Fruit fly (Drosophila melanogaster) whole organism, embryonic: ENCODE data around the gene CG31089.

Experiments used
- Atf-2 ChIP-seq: fragments of 200-800 bp; sonication (Bioruptor generic); optimal IDR thresholded peaks from 2 replicates; lab custom pipeline; 2016; ENCODE audit warnings: missing biosample characterization, missing genetic modification characterization
- CG10267 ChIP-seq: fragments of 200-800 bp; sonication (Bioruptor generic); optimal IDR thresholded peaks from 2 replicates; lab custom pipeline; 2018; ENCODE audit warnings: missing biosample characterization, mild to moderate bottlenecking, missing genetic modification characterization, moderate library complexity
- CG11085 ChIP-seq: fragments of 200-800 bp; sonication (Bioruptor generic); IDR thresholded peaks from 2 replicates; pipeline ENCODE4 v1.3.6; 2022; ENCODE audit warnings: missing biosample characterization, missing genetic modification characterization
- CG13123 ChIP-seq: fragments of 200-800 bp; sonication (Bioruptor generic); optimal IDR thresholded peaks from 2 replicates; lab custom pipeline; 2016; ENCODE audit warnings: missing biosample characterization, missing genetic modification characterization
- CG14965 ChIP-seq: fragments of 200-800 bp; sonication (Bioruptor generic); optimal IDR thresholded peaks from 2 replicates; lab custom pipeline; 2016; ENCODE audit warnings: missing biosample characterization, missing genetic modification characterization, borderline replicate concordance
- CG15073 ChIP-seq: fragments of 200-800 bp; sonication (Bioruptor generic); optimal IDR thresholded peaks from 2 replicates; lab custom pipeline; 2016; ENCODE audit warnings: missing biosample characterization, missing genetic modification characterization
- CG1603 ChIP-seq: fragments of 200-800 bp; sonication (Bioruptor generic); optimal IDR thresholded peaks from 2 replicates; lab custom pipeline; 2019; ENCODE audit warnings: missing biosample characterization, mild to moderate bottlenecking, missing genetic modification characterization, moderate library complexity
- CG17385 ChIP-seq: fragments of 200-800 bp; sonication (Bioruptor generic); optimal IDR thresholded peaks from 3 replicates; lab custom pipeline; 2018; ENCODE audit warnings: missing biosample characterization, mild to moderate bottlenecking, missing genetic modification characterization
- CG2202 ChIP-seq: fragments of 200-800 bp; sonication (Bioruptor generic); optimal IDR thresholded peaks from 2 replicates; lab custom pipeline; 2018; ENCODE audit warnings: missing biosample characterization, mild to moderate bottlenecking, missing genetic modification characterization
- CG2712 ChIP-seq: fragments of 200-800 bp; optimal IDR thresholded peaks from 3 replicates; lab custom pipeline; 2019; ENCODE audit warnings: missing biosample characterization, mild to moderate bottlenecking, missing genetic modification characterization, moderate library complexity
- CG30020 ChIP-seq: fragments of 200-800 bp; optimal IDR thresholded peaks from 2 replicates; lab custom pipeline; 2019; ENCODE audit warnings: missing biosample characterization, mild to moderate bottlenecking, missing genetic modification characterization, moderate library complexity
- CG4404 ChIP-seq: fragments of 200-800 bp; sonication (Bioruptor generic); IDR thresholded peaks from 2 replicates; pipeline ENCODE4 v1.3.6; 2022; ENCODE audit warnings: missing biosample characterization, missing genetic modification characterization
- CG4424 ChIP-seq: fragments of 200-800 bp; sonication (Bioruptor generic); optimal IDR thresholded peaks from 3 replicates; lab custom pipeline; 2016; ENCODE audit warnings: missing biosample characterization, missing genetic modification characterization
- CG6791 ChIP-seq: fragments of 200-800 bp; sonication (Bioruptor generic); IDR thresholded peaks from 3 replicates; pipeline ENCODE4 v1.3.6; 2022; ENCODE audit warnings: missing biosample characterization, missing genetic modification characterization; ENCODE audit not compliant: partially characterized antibody
- CG7372 ChIP-seq: fragments of 200-800 bp; sonication (Bioruptor generic); IDR thresholded peaks from 2 replicates; pipeline ENCODE4 v1.3.6; 2022; ENCODE audit warnings: missing biosample characterization, missing genetic modification characterization
- CG8478 ChIP-seq: fragments of >200 bp; optimal IDR thresholded peaks from 2 replicates; lab custom pipeline; 2018
- Doc3 ChIP-seq: fragments of 200-800 bp; sonication (Bioruptor generic); IDR thresholded peaks from 3 replicates; pipeline ENCODE4 v1.3.6; 2022; ENCODE audit warnings: missing biosample characterization, missing genetic modification characterization; ENCODE audit not compliant: partially characterized antibody
- GATAe ChIP-seq: fragments of 200-800 bp; sonication (Bioruptor generic); conservative IDR thresholded peaks from 2 replicates; pipeline ENCODE4 v1.3.6; 2022; ENCODE audit warnings: missing biosample characterization, missing genetic modification characterization
- HLH3B ChIP-seq: fragments of 200-800 bp; sonication (Bioruptor generic); IDR thresholded peaks from 2 replicates; pipeline ENCODE4 v1.3.6; 2022; ENCODE audit warnings: missing biosample characterization, missing genetic modification characterization
- Hand ChIP-seq: fragments of 200-800 bp; sonication (Bioruptor generic); optimal IDR thresholded peaks from 2 replicates; lab custom pipeline; 2017; ENCODE audit warnings: mild to moderate bottlenecking, missing biosample characterization, missing genetic modification reagents, missing genetic modification characterization
- Hmr ChIP-seq: fragments of 200-800 bp; sonication (Bioruptor generic); optimal IDR thresholded peaks from 3 replicates; lab custom pipeline; 2017; ENCODE audit warnings: mild to moderate bottlenecking, missing biosample characterization, missing genetic modification reagents, missing genetic modification characterization
- Hr78 ChIP-seq, 2 experiments: fragments of 200-800 bp in 1 of 2; fragments of >200 bp in 1 of 2; sonication (Bioruptor generic) in 1 of 2; optimal IDR thresholded peaks; 2 replicates each; lab custom pipeline; 2017 to 2019; ENCODE audit warnings: missing biosample characterization in 2 of 2, missing genetic modification characterization in 2 of 2, mild to moderate bottlenecking in 1 of 2, moderate library complexity in 1 of 2
- Jarid2 ChIP-seq: fragments of 200-800 bp; sonication (Bioruptor generic); optimal IDR thresholded peaks from 3 replicates; lab custom pipeline; 2017; ENCODE audit warnings: mild to moderate bottlenecking, missing biosample characterization, missing genetic modification reagents, missing genetic modification characterization
- Meics ChIP-seq: fragments of 200-800 bp; sonication (Bioruptor generic); optimal IDR thresholded peaks from 2 replicates; lab custom pipeline; 2017; ENCODE audit warnings: missing biosample characterization, mild to moderate bottlenecking, missing genetic modification characterization
- Mrtf ChIP-seq: fragments of 200-800 bp; sonication (Bioruptor generic); IDR thresholded peaks from 3 replicates; pipeline ENCODE4 v1.3.6; 2022; ENCODE audit warnings: missing biosample characterization, missing genetic modification characterization
- Myb ChIP-seq: fragments of 200-800 bp; sonication (Bioruptor generic); optimal IDR thresholded peaks from 2 replicates; lab custom pipeline; 2016; ENCODE audit warnings: missing biosample characterization, missing genetic modification characterization
- PHDP ChIP-seq: fragments of 200-800 bp; sonication (Bioruptor generic); optimal IDR thresholded peaks from 3 replicates; lab custom pipeline; 2018; ENCODE audit warnings: missing biosample characterization, mild to moderate bottlenecking, missing genetic modification characterization, moderate library complexity
- Pdp1 ChIP-seq, 2 experiments: fragments of 200-800 bp; sonication (Bioruptor generic); optimal IDR thresholded peaks; 3 replicates each; lab custom pipeline; 2016; ENCODE audit warnings: missing biosample characterization in 2 of 2, missing genetic modification characterization in 2 of 2, mild to moderate bottlenecking in 1 of 2, moderate library complexity in 1 of 2
- Ssrp ChIP-seq: fragments of 200-800 bp; sonication (Bioruptor generic); optimal IDR thresholded peaks from 2 replicates; lab custom pipeline; 2018; ENCODE audit warnings: missing biosample characterization, mild to moderate bottlenecking, missing genetic modification characterization, moderate library complexity
- Xrp1 ChIP-seq: fragments of 200-800 bp; sonication (Bioruptor generic); IDR thresholded peaks from 2 replicates; pipeline ENCODE4 v1.3.6; 2022; ENCODE audit warnings: missing biosample characterization, missing genetic modification characterization
- ac ChIP-seq: fragments of 200-800 bp; sonication (Bioruptor generic); optimal IDR thresholded peaks from 3 replicates; lab custom pipeline; 2017; ENCODE audit warnings: missing biosample characterization, mild to moderate bottlenecking, missing genetic modification characterization
- ara ChIP-seq: fragments of 200-800 bp; sonication (Bioruptor generic); IDR thresholded peaks from 2 replicates; pipeline ENCODE4 v1.3.6; 2022; ENCODE audit warnings: missing biosample characterization, missing genetic modification characterization
- crc ChIP-seq: fragments of 200-800 bp; sonication (Bioruptor generic); optimal IDR thresholded peaks from 2 replicates; lab custom pipeline; 2016; ENCODE audit warnings: missing biosample characterization, missing genetic modification characterization
- emc ChIP-seq: fragments of 200-800 bp; sonication (Bioruptor generic); optimal IDR thresholded peaks from 2 replicates; lab custom pipeline; 2016; ENCODE audit warnings: missing biosample characterization, missing genetic modification characterization
- eyg ChIP-seq: fragments of 200-800 bp; sonication (Bioruptor generic); optimal IDR thresholded peaks from 3 replicates; lab custom pipeline; 2016; ENCODE audit warnings: missing biosample characterization, missing genetic modification characterization
- ftz-f1 ChIP-seq: fragments of 200-800 bp; sonication (Bioruptor generic); optimal IDR thresholded peaks from 2 replicates; lab custom pipeline; 2016; ENCODE audit warnings: missing biosample characterization, missing genetic modification characterization
- hb ChIP-seq: fragments of 200-800 bp; sonication (Bioruptor generic); IDR thresholded peaks from 3 replicates; pipeline ENCODE4 v1.3.6; 2022; ENCODE audit warnings: missing biosample characterization, missing genetic modification characterization; ENCODE audit not compliant: partially characterized antibody
- mirr ChIP-seq: fragments of 200-800 bp; sonication (Bioruptor generic); optimal IDR thresholded peaks from 3 replicates; lab custom pipeline; 2018; ENCODE audit warnings: missing biosample characterization, mild to moderate bottlenecking, missing genetic modification characterization
- p53 ChIP-seq: fragments of 200-800 bp; sonication (Bioruptor generic); optimal IDR thresholded peaks from 2 replicates; lab custom pipeline; 2016; ENCODE audit warnings: missing biosample characterization, missing genetic modification characterization
- pan ChIP-seq, 4 experiments: fragments of >200 bp in 3 of 4; fragments of 200-800 bp in 1 of 4; sonication (Bioruptor generic) in 1 of 4; optimal IDR thresholded peaks in 3 of 4; IDR thresholded peaks in 1 of 4; 2 replicates each; pipeline versions ENCODE4 v1.3.6 to Lab custom; 2017 to 2022; ENCODE audit warnings: missing biosample characterization in 2 of 4, missing genetic modification characterization in 2 of 4, mixed read lengths in 1 of 4
- pfk ChIP-seq: fragments of 200-800 bp; sonication (Bioruptor generic); optimal IDR thresholded peaks from 2 replicates; lab custom pipeline; 2018; ENCODE audit warnings: missing biosample characterization, mild to moderate bottlenecking, missing genetic modification characterization, moderate library complexity
- prd ChIP-seq, 3 experiments: fragments of >200 bp in 2 of 3; fragments of 200-800 bp in 1 of 3; sonication (Bioruptor generic) in 1 of 3; optimal IDR thresholded peaks in 2 of 3; IDR thresholded peaks in 1 of 3; 2 replicates in 2 of 3; 3 replicates in 1 of 3; pipeline versions ENCODE4 v1.3.6 to Lab custom; 2017 to 2022; ENCODE audit warnings: missing biosample characterization in 1 of 3, missing genetic modification characterization in 1 of 3
- ranshi ChIP-seq: fragments of 200-800 bp; sonication (Bioruptor generic); IDR thresholded peaks from 2 replicates; pipeline ENCODE4 v1.3.6; 2022; ENCODE audit warnings: missing biosample characterization, missing genetic modification characterization
- schlank ChIP-seq: fragments of 200-800 bp; sonication (Bioruptor generic); optimal IDR thresholded peaks from 2 replicates; lab custom pipeline; 2018; ENCODE audit warnings: missing biosample characterization, mild to moderate bottlenecking, missing genetic modification characterization
- trem ChIP-seq: fragments of 200-800 bp; optimal IDR thresholded peaks from 3 replicates; lab custom pipeline; 2019; ENCODE audit warnings: missing biosample characterization, mild to moderate bottlenecking, missing genetic modification characterization, moderate library complexity
- usp ChIP-seq: fragments of >200 bp; optimal IDR thresholded peaks from 2 replicates; lab custom pipeline; 2017; ENCODE audit warnings: missing biosample characterization, missing genetic modification characterization
- wdn ChIP-seq: fragments of 200-800 bp; sonication (Bioruptor generic); IDR thresholded peaks from 2 replicates; pipeline ENCODE4 v1.3.6; 2022; ENCODE audit warnings: missing biosample characterization, missing genetic modification characterization
- z ChIP-seq: fragments of 200-800 bp; sonication (Bioruptor generic); IDR thresholded peaks from 3 replicates; pipeline ENCODE4 v1.3.6; 2022; ENCODE audit warnings: missing biosample characterization, missing genetic modification characterization
- zen2 ChIP-seq: fragments of 200-800 bp; sonication (Bioruptor generic); IDR thresholded peaks from 3 replicates; pipeline ENCODE4 v1.3.6; 2022; ENCODE audit warnings: missing biosample characterization, missing genetic modification characterization; ENCODE audit not compliant: partially characterized antibody
- zfh1 ChIP-seq: fragments of 200-800 bp; sonication (Bioruptor generic); IDR thresholded peaks from 3 replicates; pipeline ENCODE4 v1.3.6; 2022; ENCODE audit warnings: missing biosample characterization, missing genetic modification characterization

CG31089 gene

dm6 chr3R:25854825-25855224, 47.6 kb upstream of the CG31089 start (continued):
- peak; percentile 22 for TF ChIP-seq PHDP (tag; lab: Kevin White, UChicago)
- TF ChIP-seq p53: no peak
- TF ChIP-seq wdn (GFP tag; lab: Robert Waterston, UW): no peak
- TF ChIP-seq CG14965 (GFP tag; lab: Kevin White, UChicago): no peak
- no peak for TF ChIP-seq hb (GFP tag; lab: Robert Waterston, UW)
- no peak for TF ChIP-seq ftz-f1 (GFP tag; lab: Kevin White, UChicago)
- no peak for TF ChIP-seq CG7372 (GFP tag; lab: Robert Waterston, UW)
- no peak for TF ChIP-seq prd (optimal IDR thresholded peaks at IDR 0.05; lab: Kevin White, UChicago)
- no peak; the same call in 2 of the 3 replicates for TF ChIP-seq prd (GFP tag; IDR thresholded peaks at IDR 0.05; lab: Robert Waterston, UW)
- TF ChIP-seq Doc3 (GFP tag; lab: Robert Waterston, UW): no peak
- TF ChIP-seq Hr78 (GFP tag; optimal IDR thresholded peaks at IDR 0.05; lab: Kevin White, UChicago): no peak
- no peak for TF ChIP-seq CG11085
- no peak for TF ChIP-seq Pdp1 (GFP tag; optimal IDR thresholded peaks at IDR 0.05; lab: Kevin White, UChicago)
- no peak for TF ChIP-seq zen2 (GFP tag; lab: Robert Waterston, UW)
- no peak for TF ChIP-seq Atf-2 (GFP tag; lab: Kevin White, UChicago)
- TF ChIP-seq schlank (tag; lab: Kevin White, UChicago): no peak
- no peak for TF ChIP-seq Xrp1 (GFP tag; lab: Robert Waterston, UW)
- no peak for TF ChIP-seq usp (GFP tag; lab: Kevin White, UChicago)
- TF ChIP-seq Meics (GFP tag; lab: Kevin White, UChicago): peak; percentile 19
- TF ChIP-seq HLH3B (GFP tag; lab: Robert Waterston, UW): peak; percentile 52
- TF ChIP-seq pan (optimal IDR thresholded peaks at IDR 0.05; lab: Kevin White, UChicago): no peak
- peak in 1 of 2 experiments; percentile 40 for TF ChIP-seq pan (GFP tag; optimal IDR thresholded peaks at IDR 0.05 in 1 of 2, IDR thresholded peaks at IDR 0.05 in 1 of 2)
- TF ChIP-seq CG17385 (GFP tag; lab: Kevin White, UChicago): no peak
- TF ChIP-seq z: no peak
- TF ChIP-seq CG4424 (GFP tag; lab: Kevin White, UChicago): no peak
- no peak for TF ChIP-seq GATAe (GFP tag; lab: Robert Waterston, UW)
- TF ChIP-seq zfh1 (GFP tag; lab: Robert Waterston, UW): no peak
- TF ChIP-seq emc (GFP tag; lab: Kevin White, UChicago): no peak
- TF ChIP-seq Mrtf (GFP tag; lab: Robert Waterston, UW): no peak
- TF ChIP-seq CG10267 (tag; lab: Kevin White, UChicago): no peak
- no peak for TF ChIP-seq CG15073 (GFP tag; lab: Kevin White, UChicago)
- TF ChIP-seq Hand (GFP tag; lab: Kevin White, UChicago): no peak
- TF ChIP-seq ac: no peak
- TF ChIP-seq CG1603 (tag; lab: Kevin White, UChicago): no peak
- no peak for TF ChIP-seq CG2712 (tag; lab: Kevin White, UChicago)
- TF ChIP-seq Hmr: peak; percentile 51
- TF ChIP-seq pfk: no peak
- no peak for TF ChIP-seq trem (tag; lab: Kevin White, UChicago)
- no peak for TF ChIP-seq Jarid2 (GFP tag; lab: Kevin White, UChicago)
- no peak for TF ChIP-seq crc (GFP tag; lab: Kevin White, UChicago)
- TF ChIP-seq ranshi (GFP tag; lab: Robert Waterston, UW): peak; percentile 16; the same call in 1 of the 2 replicates
- TF ChIP-seq Ssrp: no peak
- no peak for TF ChIP-seq eyg (GFP tag; lab: Kevin White, UChicago)
- no peak for TF ChIP-seq CG2202 (tag; lab: Kevin White, UChicago)
- no peak for TF ChIP-seq Myb (GFP tag; lab: Kevin White, UChicago)
- TF ChIP-seq mirr: no peak
- TF ChIP-seq ara (GFP tag; lab: Robert Waterston, UW): no peak
- TF ChIP-seq CG8478 (lab: Kevin White, UChicago): no peak
- no peak for TF ChIP-seq CG13123 (GFP tag; lab: Kevin White, UChicago)
- TF ChIP-seq CG30020 (tag; lab: Kevin White, UChicago): no peak
- TF ChIP-seq CG4404 (GFP tag; lab: Robert Waterston, UW): no peak
- TF ChIP-seq CG6791 (GFP tag; lab: Robert Waterston, UW): no peak
